In the genomic region with DNA sequence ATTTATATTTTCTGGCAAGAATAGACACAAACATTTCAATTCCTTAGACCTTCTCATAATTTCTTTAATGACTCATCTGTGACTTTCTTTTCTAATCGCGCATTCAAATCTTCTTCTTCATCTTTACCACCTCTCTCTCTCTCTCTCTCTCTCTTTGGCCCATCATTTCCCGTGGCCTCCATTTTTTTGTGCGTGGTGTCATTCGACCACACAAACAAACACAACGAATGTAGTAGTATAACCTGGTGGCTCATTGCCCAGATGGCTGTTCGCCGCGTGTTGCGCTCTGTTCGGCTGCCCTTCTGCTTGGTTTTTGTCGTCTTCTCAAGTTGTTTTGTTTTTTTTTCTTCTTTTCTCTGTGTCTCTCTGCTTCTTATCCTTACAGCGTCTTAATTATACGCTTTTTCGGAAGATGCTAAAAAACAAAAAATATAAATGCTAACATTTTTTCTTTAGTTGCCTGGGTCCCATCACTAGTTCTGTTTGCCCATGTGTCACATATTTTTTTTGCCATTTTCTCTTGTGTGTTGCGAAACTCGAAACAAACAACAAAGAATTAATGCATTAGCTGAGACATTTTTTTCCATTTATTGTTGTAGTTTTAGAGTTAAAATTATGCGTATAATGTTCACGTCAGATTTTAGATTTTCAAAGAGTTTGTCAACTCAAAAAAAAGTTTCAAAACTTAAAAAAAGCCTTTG, we compare ENCODE assay signal across 8 worm cellular contexts.
TF ChIP-seq lines count a peak whose summit lies in the region.

No protein-coding gene starts in this region.

TF ChIP-seq in whole organism, L1 larva, 84 proteins besides CTCF, POLR2A, EP300 and RAD21:
- TF ChIP-seq unc-62 (GFP tag; optimal IDR thresholded peaks at IDR 0.05; lab: Kevin White, UChicago) (no peak), tbx-2 (tag; optimal IDR thresholded peaks at IDR 0.05; lab: Kevin White, UChicago) (no peak), blmp-1 (tag; optimal IDR thresholded peaks at IDR 0.05; lab: Kevin White, UChicago) (peak; percentile 30), lin-14 (GFP tag; optimal IDR thresholded peaks at IDR 0.05; lab: Kevin White, UChicago) (peak; percentile 39), dpl-1 (GFP tag; optimal IDR thresholded peaks at IDR 0.05; lab: Kevin White, UChicago) (no peak), lsy-2 (tag; optimal IDR thresholded peaks at IDR 0.05; lab: Kevin White, UChicago) (no peak), mep-1 (tag; optimal IDR thresholded peaks at IDR 0.05; lab: Kevin White, UChicago) (peak; percentile 43), nhr-85 (tag; lab: Kevin White, UChicago) (peak; percentile 80), rnt-1 (tag; optimal IDR thresholded peaks at IDR 0.05; lab: Kevin White, UChicago) (peak; percentile 11), nhr-71 (tag; optimal IDR thresholded peaks at IDR 0.05; lab: Kevin White, UChicago) (peak; percentile 6), fos-1 (tag; optimal IDR thresholded peaks at IDR 0.05; lab: Kevin White, UChicago) (peak; percentile 1)

TF ChIP-seq in whole organism, L2 larva, 48 proteins besides CTCF, POLR2A, EP300 and RAD21 (continues in another document):
- TF ChIP-seq C34F6.9 (tag; optimal IDR thresholded peaks at IDR 0.05; lab: Kevin White, UChicago) (no peak), fos-1 (tag; optimal IDR thresholded peaks at IDR 0.05; lab: Kevin White, UChicago) (peak; percentile 36), nhr-21 (tag; optimal IDR thresholded peaks at IDR 0.05; lab: Kevin White, UChicago) (no peak), blmp-1 (tag; optimal IDR thresholded peaks at IDR 0.05; lab: Kevin White, UChicago; ENCODE audit: insufficient read depth) (peak; percentile 5), ceh-82 (tag; optimal IDR thresholded peaks at IDR 0.05; lab: Kevin White, UChicago) (no peak), zag-1 (tag; optimal IDR thresholded peaks at IDR 0.05; lab: Kevin White, UChicago) (no peak), ceh-16 (tag; optimal IDR thresholded peaks at IDR 0.05; lab: Kevin White, UChicago) (peak; percentile 27), lsy-2 (tag; optimal IDR thresholded peaks at IDR 0.05; lab: Kevin White, UChicago) (peak in 1 of 2 experiments; percentile 2), crh-2 (tag; optimal IDR thresholded peaks at IDR 0.05; lab: Kevin White, UChicago) (no peak), gmeb-1 (tag; optimal IDR thresholded peaks at IDR 0.05; lab: Kevin White, UChicago) (no peak)

TF ChIP-seq in whole organism, L3 larva, 47 proteins besides CTCF, POLR2A, EP300 and RAD21 (continues in another document):
- TF ChIP-seq nhr-23 (tag; optimal IDR thresholded peaks at IDR 0.05; lab: Kevin White, UChicago) (peak; percentile 24), hmg-11 (tag; optimal IDR thresholded peaks at IDR 0.05; lab: Kevin White, UChicago) (peak; percentile 53), nhr-25 (tag; optimal IDR thresholded peaks at IDR 0.05; lab: Kevin White, UChicago) (peak; percentile 46), ZK546.5 (tag; optimal IDR thresholded peaks at IDR 0.05; lab: Kevin White, UChicago) (no peak), pqm-1 (tag; optimal IDR thresholded peaks at IDR 0.05; lab: Kevin White, UChicago) (no peak), mdl-1 (tag; optimal IDR thresholded peaks at IDR 0.05; lab: Kevin White, UChicago) (no peak), ceh-16 (tag; optimal IDR thresholded peaks at IDR 0.05; lab: Kevin White, UChicago) (no peak), ceh-9 (tag; optimal IDR thresholded peaks at IDR 0.05; lab: Kevin White, UChicago) (no peak), lin-39 (tag; optimal IDR thresholded peaks at IDR 0.05; lab: Kevin White, UChicago) (peak; percentile 27), tbx-2 (tag; optimal IDR thresholded peaks at IDR 0.05; lab: Kevin White, UChicago) (no peak), nfya-1 (tag; optimal IDR thresholded peaks at IDR 0.05; lab: Kevin White, UChicago; ENCODE audit: insufficient read depth) (no peak)

TF ChIP-seq in whole organism, L4 larva, 104 proteins besides CTCF, POLR2A, EP300 and RAD21 (continues in another document):
- no peak for TF ChIP-seq tra-1 (GFP tag; IDR thresholded peaks at IDR 0.05; lab: Robert Waterston, UW)
- TF ChIP-seq egl-27 (tag; optimal IDR thresholded peaks at IDR 0.05; lab: Kevin White, UChicago): no peak
- TF ChIP-seq set-16 (GFP tag; IDR thresholded peaks at IDR 0.05; lab: Robert Waterston, UW): no peak
- no peak for TF ChIP-seq ceh-20 (GFP tag; IDR thresholded peaks at IDR 0.05; lab: Robert Waterston, UW)
- TF ChIP-seq daf-12 (tag; optimal IDR thresholded peaks at IDR 0.05; lab: Kevin White, UChicago): no peak
- no peak for TF ChIP-seq ctbp-1 (GFP tag; IDR thresholded peaks at IDR 0.05; lab: Robert Waterston, UW)
- no peak for TF ChIP-seq snpc-4 (tag; optimal IDR thresholded peaks at IDR 0.05; lab: Kevin White, UChicago)
- no peak for TF ChIP-seq nhr-111 (GFP tag; optimal IDR thresholded peaks at IDR 0.05; lab: Kevin White, UChicago)
- no peak for TF ChIP-seq php-3 (GFP tag; IDR thresholded peaks at IDR 0.05; lab: Robert Waterston, UW)
- TF ChIP-seq ceh-44 (GFP tag; IDR thresholded peaks at IDR 0.05; lab: Robert Waterston, UW): no peak
- no peak for TF ChIP-seq ZK546.5 (tag; optimal IDR thresholded peaks at IDR 0.05; lab: Kevin White, UChicago)
- TF ChIP-seq aly-2 (tag; optimal IDR thresholded peaks at IDR 0.05; lab: Kevin White, UChicago): no peak

TF ChIP-seq in whole organism, early embryonic, 17 proteins besides CTCF, POLR2A, EP300 and RAD21:
- TF ChIP-seq ets-7 (tag; optimal IDR thresholded peaks at IDR 0.05; lab: Kevin White, UChicago) (no peak), hmg-4 (GFP tag; optimal IDR thresholded peaks at IDR 0.05; lab: Kevin White, UChicago) (peak; percentile 14)

TF ChIP-seq in whole organism, late embryonic, 69 proteins besides CTCF, POLR2A, EP300 and RAD21:
- TF ChIP-seq tbx-2 (tag; optimal IDR thresholded peaks at IDR 0.05; lab: Kevin White, UChicago) (peak; percentile 21), unc-3 (GFP tag; conservative IDR thresholded peaks at IDR 0.05; lab: Robert Waterston, UW) (no peak), unc-3 (tag; optimal IDR thresholded peaks at IDR 0.05; lab: Kevin White, UChicago) (no peak), nfya-1 (tag; optimal IDR thresholded peaks at IDR 0.05; lab: Kevin White, UChicago) (peak; percentile 4), elt-2 (tag; optimal IDR thresholded peaks at IDR 0.05; lab: Kevin White, UChicago) (peak; percentile 11), ceh-34 (tag; optimal IDR thresholded peaks at IDR 0.05; lab: Kevin White, UChicago) (no peak)

TF ChIP-seq in whole organism, mixed stage, embryonic, 35 proteins besides CTCF, POLR2A, EP300 and RAD21 (continues in another document):
- TF ChIP-seq snpc-4 (tag; optimal IDR thresholded peaks at IDR 0.05; lab: Kevin White, UChicago) (no peak), mab-5 (tag; optimal IDR thresholded peaks at IDR 0.05; lab: Kevin White, UChicago) (no peak), lsy-2 (tag; optimal IDR thresholded peaks at IDR 0.05; lab: Kevin White, UChicago) (no peak), sem-2 (GFP tag; optimal IDR thresholded peaks at IDR 0.05; lab: Kevin White, UChicago) (no peak), mls-2 (tag; optimal IDR thresholded peaks at IDR 0.05; lab: Kevin White, UChicago) (peak; percentile 23), zip-8 (tag; optimal IDR thresholded peaks at IDR 0.05; lab: Kevin White, UChicago) (no peak), tbx-8 (GFP tag; optimal IDR thresholded peaks at IDR 0.05; lab: Kevin White, UChicago) (no peak), lin-13 (tag; optimal IDR thresholded peaks at IDR 0.05; lab: Kevin White, UChicago) (no peak), nhr-76 (tag; optimal IDR thresholded peaks at IDR 0.05; lab: Kevin White, UChicago) (no peak), ceh-39 (tag; optimal IDR thresholded peaks at IDR 0.05; lab: Kevin White, UChicago) (no peak), M03D4.4 (tag; optimal IDR thresholded peaks at IDR 0.05; lab: Kevin White, UChicago) (peak; percentile 17), elt-1 (tag; optimal IDR thresholded peaks at IDR 0.05; lab: Kevin White, UChicago; ENCODE audit: borderline replicate concordance, insufficient read depth) (peak; percentile 49), mep-1 (tag; optimal IDR thresholded peaks at IDR 0.05; lab: Kevin White, UChicago) (no peak), bed-3 (GFP tag; optimal IDR thresholded peaks at IDR 0.05; lab: Kevin White, UChicago) (no peak), unc-120 (tag; optimal IDR thresholded peaks at IDR 0.05; lab: Kevin White, UChicago; ENCODE audit: poor library complexity, severe bottlenecking) (no peak), nhr-28 (tag; optimal IDR thresholded peaks at IDR 0.05; lab: Kevin White, UChicago) (no peak), cnd-1 (tag; optimal IDR thresholded peaks at IDR 0.05; lab: Kevin White, UChicago) (peak; percentile 34), ham-2 (GFP tag; optimal IDR thresholded peaks at IDR 0.05; lab: Kevin White, UChicago) (peak; percentile 19), sptf-1 (tag; optimal IDR thresholded peaks at IDR 0.05; lab: Kevin White, UChicago) (peak; percentile 15)

TF ChIP-seq in whole organism, young adult, 124 proteins besides CTCF, POLR2A, EP300 and RAD21:
- TF ChIP-seq Y67H2A.10 (GFP tag; conservative IDR thresholded peaks at IDR 0.05; lab: Robert Waterston, UW) (no peak), cebp-1 (GFP tag; IDR thresholded peaks at IDR 0.05; lab: Robert Waterston, UW) (peak; percentile 58; the same call in 1 of the 2 replicates), cebp-1 (tag; optimal IDR thresholded peaks at IDR 0.05; lab: Kevin White, UChicago) (peak; percentile 57), lin-26 (GFP tag; IDR thresholded peaks at IDR 0.05; lab: Robert Waterston, UW) (peak; percentile 19; the same call in 1 of the 2 replicates)
TF ChIP-seq in whole organism, young adult: peak in this region for 2.
